Worm (Caenorhabditis elegans) whole organism, L4 larva: Measurements from ENCODE around the gene K01D12.10.

Experiments
- D1046.2 ChIP-seq: fragments of 200-800 bp; sonication (Bioruptor generic); IDR thresholded peaks from 2 replicates; pipeline ENCODE4 v1.3.6; 2022; ENCODE audit warnings: missing genetic modification characterization, missing compliant biosample characterization
- F37D6.2 ChIP-seq: sonication (generic microtip); optimal IDR thresholded peaks from 2 replicates; lab custom pipeline; 2016; ENCODE audit warnings: mild to moderate bottlenecking, missing genetic modification characterization, missing compliant biosample characterization
- F49E8.2 ChIP-seq: sonication (generic microtip); optimal IDR thresholded peaks from 2 replicates; lab custom pipeline; 2016; ENCODE audit warnings: missing compliant biosample characterization, mild to moderate bottlenecking, missing genetic modification characterization, borderline replicate concordance
- R02D3.7 ChIP-seq: fragments of 150-350 bp; sonication (generic microtip); optimal IDR thresholded peaks from 3 replicates; lab custom pipeline; 2014; ENCODE audit warnings: missing biosample characterization, missing genetic modification characterization
- T26A8.4 ChIP-seq: fragments of 200-800 bp; sonication (Bioruptor generic); IDR thresholded peaks from 2 replicates; pipeline ENCODE4 v1.3.6; 2022; ENCODE audit warnings: missing genetic modification characterization, missing compliant biosample characterization
- Y48G9A.11 ChIP-seq: fragments of 200-800 bp; sonication (Bioruptor generic); IDR thresholded peaks from 2 replicates; pipeline ENCODE4 v1.3.6; 2022; ENCODE audit warnings: missing genetic modification reagents, missing genetic modification characterization, missing compliant biosample characterization
- Y75B8A.6 ChIP-seq: fragments of 200-800 bp; sonication (Bioruptor generic); IDR thresholded peaks from 2 replicates; pipeline ENCODE4 v1.3.6; 2022; ENCODE audit warnings: missing genetic modification reagents, missing genetic modification characterization, missing compliant biosample characterization
- ZK337.2 ChIP-seq: fragments of 200-800 bp; sonication (Bioruptor generic); IDR thresholded peaks from 2 replicates; pipeline ENCODE4 v1.3.6; 2022; ENCODE audit warnings: missing genetic modification reagents, missing genetic modification characterization, missing compliant biosample characterization
- aly-2 ChIP-seq: sonication (generic microtip); optimal IDR thresholded peaks from 2 replicates; lab custom pipeline; 2018; ENCODE audit warnings: missing biosample characterization, missing genetic modification characterization
- arid-1 ChIP-seq: fragments of 200-800 bp; sonication (Bioruptor generic); conservative IDR thresholded peaks from 2 replicates; pipeline ENCODE4 v1.3.6; 2022; ENCODE audit warnings: missing genetic modification reagents, missing genetic modification characterization, missing compliant biosample characterization
- attf-4 ChIP-seq: sonication (generic microtip); optimal IDR thresholded peaks from 3 replicates; lab custom pipeline; 2017; ENCODE audit warnings: missing biosample characterization, missing genetic modification characterization
- ceh-20 ChIP-seq: fragments of 200-800 bp; sonication (Bioruptor generic); IDR thresholded peaks from 2 replicates; pipeline ENCODE4 v1.3.6; 2022; ENCODE audit warnings: missing genetic modification reagents, missing genetic modification characterization, missing compliant biosample characterization
- ceh-28 ChIP-seq: fragments of 150-350 bp; optimal IDR thresholded peaks from 2 replicates; lab custom pipeline; 2014; ENCODE audit warnings: missing biosample characterization, missing genetic modification reagents, missing genetic modification characterization
- ceh-44 ChIP-seq: fragments of 200-800 bp; sonication (Bioruptor generic); IDR thresholded peaks from 2 replicates; pipeline ENCODE4 v1.3.6; 2022; ENCODE audit warnings: missing genetic modification reagents, missing genetic modification characterization, missing compliant biosample characterization
- ceh-82 ChIP-seq: sonication (generic microtip); optimal IDR thresholded peaks from 2 replicates; lab custom pipeline; 2017; ENCODE audit warnings: missing biosample characterization, missing genetic modification characterization
- ces-1 ChIP-seq: fragments of 150-350 bp; sonication (generic microtip); optimal IDR thresholded peaks from 4 replicates; lab custom pipeline; 2014; ENCODE audit warnings: missing biosample characterization, missing genetic modification reagents, missing genetic modification characterization
- daf-16 ChIP-seq, 3 experiments: sonication (generic microtip); optimal IDR thresholded peaks; 2 replicates each; lab custom pipeline; 2016 to 2017; ENCODE audit warnings: missing genetic modification characterization in 3 of 3, missing genetic modification reagents in 3 of 3, mild to moderate bottlenecking in 2 of 3, missing compliant biosample characterization in 2 of 3, missing biosample characterization in 1 of 3, moderate library complexity in 1 of 3
- dpl-1 ChIP-seq: fragments of 150-350 bp; optimal IDR thresholded peaks from 2 replicates; lab custom pipeline; 2014; ENCODE audit warnings: missing biosample characterization, missing genetic modification reagents, missing genetic modification characterization
- duxl-1 ChIP-seq: sonication (generic microtip); optimal IDR thresholded peaks from 2 replicates; lab custom pipeline; 2016; ENCODE audit warnings: mild to moderate bottlenecking, missing genetic modification characterization, moderate library complexity, missing compliant biosample characterization; ENCODE audit not compliant: poor library complexity
- dve-1 ChIP-seq: sonication (generic microtip); optimal IDR thresholded peaks from 2 replicates; lab custom pipeline; 2017; ENCODE audit warnings: antibody characterized with exemption, mild to moderate bottlenecking, missing genetic modification characterization, missing compliant biosample characterization; ENCODE audit not compliant: insufficient read depth
- egl-43 ChIP-seq: fragments of 200-800 bp; sonication (Bioruptor generic); IDR thresholded peaks from 2 replicates; pipeline ENCODE4 v1.3.6; 2022; ENCODE audit warnings: missing genetic modification reagents, missing genetic modification characterization, missing compliant biosample characterization
- fos-1 ChIP-seq: fragments of 150-350 bp; optimal IDR thresholded peaks from 2 replicates; lab custom pipeline; 2014; ENCODE audit warnings: missing biosample characterization, missing genetic modification characterization
- hlh-11 ChIP-seq: fragments of 200-800 bp; sonication (Bioruptor generic); optimal IDR thresholded peaks from 2 replicates; lab custom pipeline; 2018; ENCODE audit warnings: mild to moderate bottlenecking, missing genetic modification characterization, missing compliant biosample characterization
- jun-1 ChIP-seq: fragments of 150-350 bp; optimal IDR thresholded peaks from 2 replicates; lab custom pipeline; 2014; ENCODE audit warnings: missing biosample characterization, missing genetic modification reagents, missing genetic modification characterization
- lin-39 ChIP-seq: fragments of 150-350 bp; optimal IDR thresholded peaks from 2 replicates; lab custom pipeline; 2014; ENCODE audit warnings: missing biosample characterization, missing genetic modification reagents, missing genetic modification characterization
- lir-3 ChIP-seq: sonication (generic microtip); optimal IDR thresholded peaks from 2 replicates; lab custom pipeline; 2016; ENCODE audit warnings: mild to moderate bottlenecking, missing genetic modification characterization, missing compliant biosample characterization
- lsy-2 ChIP-seq, 2 experiments: fragments of 150-350 bp in 1 of 2; sonication (generic microtip) in 1 of 2; optimal IDR thresholded peaks; 2 replicates each; lab custom pipeline; 2014 to 2017; ENCODE audit warnings: missing biosample characterization in 2 of 2, missing genetic modification characterization in 2 of 2
- madf-5 ChIP-seq, 2 experiments: fragments of 200-800 bp; sonication (Bioruptor generic); IDR thresholded peaks; 2 replicates each; pipeline ENCODE4 v1.3.6; 2022; ENCODE audit warnings: missing compliant biosample characterization in 2 of 2, missing genetic modification characterization in 2 of 2
- mdt-29 ChIP-seq: fragments of 200-800 bp; sonication (Bioruptor generic); IDR thresholded peaks from 2 replicates; pipeline ENCODE4 v1.3.6; 2022; ENCODE audit warnings: missing genetic modification reagents, missing genetic modification characterization, missing compliant biosample characterization
- mes-2 ChIP-seq: sonication (generic microtip); optimal IDR thresholded peaks from 2 replicates; lab custom pipeline; 2016; ENCODE audit warnings: missing genotype, mild to moderate bottlenecking, missing genetic modification characterization, missing compliant biosample characterization; ENCODE audit not compliant: poor library complexity, severe bottlenecking
- mxl-2 ChIP-seq: fragments of 200-800 bp; sonication (Bioruptor generic); conservative IDR thresholded peaks from 2 replicates; pipeline ENCODE4 v1.3.6; 2022; ENCODE audit warnings: missing genetic modification reagents, missing genetic modification characterization, missing compliant biosample characterization
- mxl-3 ChIP-seq: fragments of 200-800 bp; sonication (Bioruptor generic); optimal IDR thresholded peaks from 2 replicates; lab custom pipeline; 2018; ENCODE audit warnings: mild to moderate bottlenecking, missing genetic modification characterization, missing compliant biosample characterization
- nhr-11 ChIP-seq: fragments of 150-350 bp; optimal IDR thresholded peaks from 2 replicates; lab custom pipeline; 2014; ENCODE audit warnings: missing biosample characterization, missing genetic modification characterization
- nhr-111 ChIP-seq: fragments of 200-800 bp; sonication (Bioruptor generic); optimal IDR thresholded peaks from 2 replicates; lab custom pipeline; 2018; ENCODE audit warnings: mild to moderate bottlenecking, missing genetic modification characterization, missing compliant biosample characterization
- nhr-6 ChIP-seq: fragments of 150-350 bp; optimal IDR thresholded peaks from 2 replicates; lab custom pipeline; 2014; ENCODE audit warnings: missing biosample characterization, missing genetic modification characterization
- php-3 ChIP-seq: fragments of 200-800 bp; sonication (Bioruptor generic); IDR thresholded peaks from 2 replicates; pipeline ENCODE4 v1.3.6; 2022; ENCODE audit warnings: missing genetic modification reagents, missing genetic modification characterization, missing compliant biosample characterization
- pqm-1 ChIP-seq: sonication (generic microtip); optimal IDR thresholded peaks from 2 replicates; lab custom pipeline; 2017; ENCODE audit warnings: missing biosample characterization, missing genetic modification characterization
- rbr-2 ChIP-seq: sonication (generic microtip); optimal IDR thresholded peaks from 2 replicates; lab custom pipeline; 2016; ENCODE audit warnings: missing genotype, missing genetic modification characterization, missing compliant biosample characterization
- sdz-12 ChIP-seq: fragments of 200-800 bp; sonication (Bioruptor generic); optimal IDR thresholded peaks from 2 replicates; lab custom pipeline; 2018; ENCODE audit warnings: mild to moderate bottlenecking, missing genetic modification characterization, missing compliant biosample characterization
- snpc-4 ChIP-seq: fragments of 150-350 bp; optimal IDR thresholded peaks from 2 replicates; lab custom pipeline; 2014; ENCODE audit warnings: missing biosample characterization, missing genetic modification characterization
- spr-1 ChIP-seq: sonication (generic microtip); optimal IDR thresholded peaks from 2 replicates; lab custom pipeline; 2016; ENCODE audit warnings: mild to moderate bottlenecking, missing genetic modification characterization, missing compliant biosample characterization
- tra-1 ChIP-seq: fragments of 200-800 bp; sonication (Bioruptor generic); IDR thresholded peaks from 2 replicates; pipeline ENCODE4 v1.3.6; 2022; ENCODE audit warnings: missing genetic modification reagents, missing genetic modification characterization, missing compliant biosample characterization
- unc-39 ChIP-seq: sonication (generic microtip); optimal IDR thresholded peaks from 2 replicates; lab custom pipeline; 2017; ENCODE audit warnings: missing biosample characterization, missing genetic modification characterization
- unc-62 ChIP-seq, 3 experiments: fragments of 150-350 bp in 1 of 3; sonication (generic microtip); optimal IDR thresholded peaks in 2 of 3; peaks in 1 of 3; 1 replicate in 1 of 3; 2 replicates in 2 of 3; lab custom pipeline; 2014 to 2017; ENCODE audit warnings: missing biosample characterization in 3 of 3, missing genetic modification characterization in 3 of 3, missing genetic modification reagents in 3 of 3, missing genotype in 1 of 3

The K01D12.10 gene

DNA sequence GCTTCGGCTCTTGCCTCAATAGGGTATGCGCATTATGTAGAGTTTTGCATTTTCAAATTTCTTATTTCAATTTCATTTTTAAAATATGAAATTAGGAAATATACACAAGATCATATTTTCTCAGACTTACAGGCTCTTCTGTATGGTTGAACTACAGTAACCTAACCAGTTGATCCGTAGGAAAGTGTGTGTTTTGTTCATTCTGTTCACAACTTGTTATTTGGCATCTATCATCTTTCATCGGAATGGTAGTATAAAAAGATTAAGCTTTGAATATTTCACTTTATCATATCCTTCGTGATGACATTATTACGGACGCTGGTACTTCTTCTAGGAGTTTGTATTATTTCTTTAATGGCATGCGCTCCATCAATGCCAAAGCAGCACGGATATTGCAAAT, at the start of gene K01D12.10:
TSS of gene K01D12.10 (plus strand) at position 301 of the 400 bp plus-strand sequence.
- TF ChIP-seq ces-1 (no peak), ceh-20 (GFP tag; lab: Robert Waterston, UW) (no peak), D1046.2 (GFP tag; lab: Robert Waterston, UW) (no peak), pqm-1 (tag; lab: Kevin White, UChicago) (no peak), fos-1 (tag; lab: Kevin White, UChicago) (no peak), ceh-44 (GFP tag; lab: Robert Waterston, UW) (no peak), mes-2 (tag; lab: Kevin White, UChicago) (no peak), nhr-11 (tag; lab: Kevin White, UChicago) (no peak), F37D6.2 (tag; lab: Kevin White, UChicago) (no peak), F49E8.2 (no peak), hlh-11 (tag; lab: Kevin White, UChicago) (no peak), tra-1 (no peak), Y48G9A.11 (GFP tag; lab: Robert Waterston, UW) (no peak), dpl-1 (GFP tag; lab: Kevin White, UChicago) (no peak), snpc-4 (tag; lab: Kevin White, UChicago) (no peak), aly-2 (tag; lab: Kevin White, UChicago) (no peak)

DNA sequence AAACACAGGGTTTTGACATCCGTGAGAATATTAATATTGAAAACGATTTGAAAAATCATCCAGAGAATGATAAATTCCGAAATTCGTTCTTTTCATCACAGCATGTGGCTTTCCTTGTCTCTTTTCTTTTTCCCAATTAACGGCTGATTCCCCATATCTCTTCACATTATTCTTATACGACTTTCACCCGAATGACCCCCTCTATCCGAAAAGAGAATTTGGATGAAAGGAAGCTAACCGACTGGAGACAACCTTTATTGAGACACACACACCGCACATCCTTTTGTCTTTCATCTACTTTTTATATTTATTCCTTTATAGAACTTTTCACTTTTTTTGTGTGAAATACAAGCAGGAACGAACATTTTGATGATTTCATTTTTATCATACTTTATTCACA, 48.4 kb upstream of the K01D12.10 start:
- TF ChIP-seq lir-3 (tag; lab: Kevin White, UChicago) (no peak), nhr-6 (tag; lab: Kevin White, UChicago) (no peak), F49E8.2 (no peak)

DNA sequence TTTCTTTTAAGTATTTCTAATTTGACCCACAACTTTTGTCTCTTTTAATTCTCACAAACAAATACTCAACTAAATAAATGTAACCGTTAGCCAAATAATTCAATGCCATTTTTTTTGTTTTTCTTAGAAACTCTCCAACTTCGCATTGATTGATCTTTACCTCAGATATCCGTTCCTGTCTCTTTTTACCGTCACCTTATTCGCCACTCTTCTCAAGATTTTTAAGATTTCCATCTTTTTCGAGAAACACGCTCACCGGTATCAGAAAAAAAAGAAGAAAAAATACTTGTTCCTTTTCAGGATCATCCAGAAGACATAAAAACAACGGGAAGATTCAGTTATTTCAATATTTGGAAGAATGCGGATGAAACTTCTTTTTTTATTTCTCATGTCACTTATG, 47.7 kb upstream of the K01D12.10 start, which contains the start of gene F23H12.5:
TSS of gene F23H12.5 (plus strand) at position 301 of the 400 bp plus-strand sequence.
- no peak for TF ChIP-seq T26A8.4 (GFP tag; lab: Robert Waterston, UW)

- TF ChIP-seq mdt-29 (GFP tag; lab: Robert Waterston, UW): no peak
- TF ChIP-seq tra-1: no peak
- no peak for TF ChIP-seq ceh-82 (tag; lab: Kevin White, UChicago)
- TF ChIP-seq lsy-2 (tag; optimal IDR thresholded peaks at IDR 0.05; lab: Kevin White, UChicago): no peak
- no peak for TF ChIP-seq mxl-3
- no peak for TF ChIP-seq Y75B8A.6 (GFP tag; lab: Robert Waterston, UW)
- no peak for TF ChIP-seq mes-2 (tag; lab: Kevin White, UChicago)
- no peak for TF ChIP-seq madf-5 (GFP tag; IDR thresholded peaks at IDR 0.05; lab: Robert Waterston, UW)
- no peak for TF ChIP-seq ceh-28 (tag; lab: Kevin White, UChicago)
- TF ChIP-seq mxl-2 (GFP tag; lab: Robert Waterston, UW): no peak
- TF ChIP-seq egl-43 (GFP tag; lab: Robert Waterston, UW): no peak
- TF ChIP-seq ZK337.2 (GFP tag; lab: Robert Waterston, UW): no peak
- TF ChIP-seq rbr-2: no peak
- no peak for TF ChIP-seq attf-4 (tag; lab: Kevin White, UChicago)
- TF ChIP-seq R02D3.7 (tag; lab: Kevin White, UChicago): no peak
- TF ChIP-seq unc-39 (tag; lab: Kevin White, UChicago): no peak
- no peak for TF ChIP-seq arid-1 (GFP tag; lab: Robert Waterston, UW)
- no peak for TF ChIP-seq T26A8.4 (GFP tag; lab: Robert Waterston, UW)
Measured at ce11 chrV:12361644-12362043, 44.4 kb upstream of the K01D12.10 start, which contains the start of gene fipr-1. TSS of gene fipr-1 (minus strand) at chrV:12361744.

ce11 chrV:12365104-12365503, 40.9 kb upstream of the K01D12.10 start, which contains the start of gene fipr-2:
TSS of gene fipr-2 (plus strand) at chrV:12365348.
- no peak for TF ChIP-seq spr-1 (tag; lab: Kevin White, UChicago)
- TF ChIP-seq dve-1 (tag; lab: Kevin White, UChicago): no peak
- no peak for TF ChIP-seq ZK337.2 (GFP tag; lab: Robert Waterston, UW)
- TF ChIP-seq nhr-111 (GFP tag; lab: Kevin White, UChicago): no peak
- no peak for TF ChIP-seq php-3 (GFP tag; lab: Robert Waterston, UW)
- TF ChIP-seq duxl-1: no peak
- no peak for TF ChIP-seq daf-16 (GFP tag; optimal IDR thresholded peaks at IDR 0.05; lab: Kevin White, UChicago)
- TF ChIP-seq daf-16 (tag; optimal IDR thresholded peaks at IDR 0.05; lab: Kevin White, UChicago): no peak
- no peak for TF ChIP-seq unc-62 (GFP tag; optimal IDR thresholded peaks at IDR 0.05 in 1 of 2; lab: Kevin White, UChicago)
- TF ChIP-seq unc-62 (tag; optimal IDR thresholded peaks at IDR 0.05; lab: Kevin White, UChicago): no peak
- no peak for TF ChIP-seq jun-1 (tag; lab: Kevin White, UChicago)
- TF ChIP-seq sdz-12 (GFP tag; lab: Kevin White, UChicago): no peak
- TF ChIP-seq lin-39 (tag; lab: Kevin White, UChicago): no peak
